Worm (Caenorhabditis elegans) whole organism, dauer: ENCODE data around the gene M6.4.

Source experiments
- unc-62 ChIP-seq: sonication (generic microtip); optimal IDR thresholded peaks from 2 replicates; lab custom pipeline; 2017; ENCODE audit warnings: missing biosample characterization, missing genetic modification reagents, missing genetic modification characterization

Gene M6.4

ce11 chrX:629134-629533 is at the start of gene M6.4:
M6.4 (plus strand) TSS chrX:629188.
- no peak for TF ChIP-seq unc-62

DNA sequence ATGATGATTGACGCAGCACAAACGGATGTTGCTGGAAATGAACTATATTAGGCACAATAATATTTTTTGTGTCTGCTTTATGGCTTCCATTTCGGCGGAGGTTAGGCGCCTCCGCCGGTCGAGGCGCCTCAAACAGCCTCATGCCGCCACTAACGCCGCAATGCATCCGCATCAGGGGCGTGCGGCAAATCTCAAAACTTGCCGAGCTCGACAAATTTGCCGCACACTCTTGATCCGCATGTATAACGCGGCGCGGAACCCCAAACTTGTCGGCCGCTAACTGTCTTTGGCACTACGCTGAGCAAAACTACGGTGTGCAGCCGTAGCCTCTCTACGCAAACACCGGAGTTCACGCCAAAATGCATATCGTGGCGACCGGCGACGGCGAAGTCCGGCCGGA is 47.2 kb upstream of the M6.4 start:
- TF ChIP-seq unc-62: no peak

DNA sequence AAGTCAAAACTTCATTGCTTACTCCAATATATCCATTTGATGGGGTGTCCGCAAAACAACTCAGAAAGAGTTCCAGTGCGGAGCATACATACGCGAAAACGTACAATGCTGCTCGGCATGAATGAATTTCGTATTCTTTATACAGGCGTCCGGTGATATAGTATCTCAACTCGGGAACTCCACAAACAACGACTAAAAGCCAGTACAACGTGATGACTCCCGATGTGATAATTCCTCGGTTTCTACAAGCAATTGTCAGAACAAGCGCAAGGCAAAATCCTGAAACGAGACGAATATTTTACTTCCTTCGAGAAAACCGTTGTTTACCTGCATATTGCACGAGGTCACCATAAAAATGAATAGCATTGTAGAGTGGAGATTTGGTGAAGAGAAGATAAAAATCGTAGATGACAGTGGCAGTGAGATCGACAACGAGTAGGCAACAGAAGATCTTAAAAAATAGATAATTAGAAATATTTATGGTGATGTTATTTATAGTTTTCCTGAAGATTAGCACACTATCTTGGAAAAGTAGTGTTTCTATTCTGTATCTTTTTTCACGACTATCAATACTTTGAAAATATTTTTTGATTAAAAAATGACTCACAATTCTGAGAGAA is 43.3 kb upstream of the M6.4 start:
- TF ChIP-seq unc-62: no peak

DNA sequence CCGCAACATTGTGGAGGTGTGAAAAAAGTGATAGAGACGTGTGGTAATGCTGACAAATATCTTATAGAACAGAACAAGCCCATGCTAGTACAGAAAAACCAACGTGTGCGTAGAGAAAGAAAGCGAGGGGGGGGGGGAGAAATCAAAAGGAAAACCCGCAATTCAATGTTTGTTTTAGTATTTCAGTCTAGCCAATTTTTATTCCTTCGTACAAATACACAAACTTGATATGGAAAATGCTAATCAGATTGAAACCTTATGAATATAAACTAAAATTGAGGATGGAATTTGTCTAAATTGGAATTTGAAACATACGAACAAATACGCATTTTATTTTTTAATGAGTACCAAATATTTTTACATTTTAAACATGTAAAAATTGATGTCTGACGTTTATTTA is 41.2 kb upstream of the M6.4 start, which contains the start of gene mrp-1:
TSS of gene mrp-1 (minus strand) at position 101 of the 400 bp plus-strand sequence.
- no peak for TF ChIP-seq unc-62

DNA sequence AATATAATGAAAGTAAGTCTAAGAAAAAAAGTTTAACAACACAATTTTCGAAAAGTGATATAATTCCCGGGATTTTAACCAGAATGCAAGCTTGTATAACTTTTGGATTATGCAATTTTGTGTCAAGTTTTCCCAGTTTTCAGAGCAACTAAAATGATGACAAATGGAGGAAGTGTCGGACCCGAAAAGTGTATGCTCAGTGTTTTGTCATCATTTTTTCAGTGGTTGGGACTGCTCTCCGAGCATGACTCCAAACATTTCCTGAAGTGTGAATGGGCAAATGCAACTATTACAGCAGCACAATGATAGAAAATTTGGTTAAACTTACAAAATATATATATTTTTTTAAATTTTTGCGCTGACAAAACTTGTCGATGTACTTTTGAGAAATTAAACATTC is 37.9 kb upstream of the M6.4 start:
- TF ChIP-seq unc-62: no peak

DNA sequence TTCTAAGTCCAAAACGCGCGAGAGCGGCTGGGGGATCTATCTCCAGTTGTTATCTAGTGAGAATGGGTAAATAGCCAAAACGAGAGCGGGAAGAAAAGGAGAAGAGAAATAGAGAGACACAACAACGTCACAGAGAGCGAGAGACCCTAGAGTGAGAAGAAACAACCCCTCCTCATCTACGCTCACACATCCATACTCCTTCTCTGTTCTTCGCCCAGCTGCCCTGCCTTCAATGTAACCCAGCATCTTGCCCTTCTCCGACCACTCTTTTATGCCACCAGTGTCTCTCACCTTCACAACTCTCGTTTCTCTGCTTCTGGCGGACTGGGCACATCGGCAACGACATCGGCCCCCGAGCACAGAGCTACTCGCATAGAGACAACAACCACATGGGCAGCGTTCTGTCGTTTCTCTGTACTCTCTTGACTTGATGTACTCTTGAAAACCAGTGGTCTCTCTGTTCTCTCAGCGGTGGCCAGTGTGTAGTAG is 35.7 kb upstream of the M6.4 start:
- no peak for TF ChIP-seq unc-62

DNA sequence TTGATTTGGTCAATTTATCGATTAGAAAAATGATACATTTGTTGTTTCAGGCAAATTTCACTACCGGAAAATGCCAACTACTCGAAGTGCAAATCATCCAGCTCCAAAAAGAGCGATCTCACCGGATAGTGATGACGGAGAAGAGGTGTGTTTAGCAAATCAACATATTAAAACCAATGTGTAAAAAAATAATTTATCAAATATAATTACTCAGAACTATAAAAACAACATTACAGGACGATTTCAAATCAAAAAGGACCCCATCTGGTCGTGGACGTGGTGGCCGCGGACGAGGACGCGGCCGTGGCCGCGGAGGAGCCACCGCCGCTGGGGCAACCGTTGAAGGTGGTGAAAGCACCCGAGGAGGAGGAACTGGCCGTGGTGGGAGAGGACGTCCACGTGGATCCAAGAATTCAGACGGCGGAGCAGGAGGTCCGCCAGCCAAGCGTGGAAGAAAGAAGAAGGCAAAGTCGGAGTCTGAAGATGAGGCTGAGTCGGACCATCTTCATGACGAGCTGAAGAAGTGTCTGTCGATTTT is 35.0 kb upstream of the M6.4 start, which contains the start of gene F13C5.2:
TSS of gene F13C5.2 (plus strand) at position 51 of the 538 bp plus-strand sequence.
- TF ChIP-seq unc-62: no peak

ce11 chrX:599476-599875 is 29.5 kb upstream of the M6.4 start, which contains the start of gene F13C5.3:
F13C5.3 (minus strand) TSS chrX:599576.
- no peak for TF ChIP-seq unc-62

DNA sequence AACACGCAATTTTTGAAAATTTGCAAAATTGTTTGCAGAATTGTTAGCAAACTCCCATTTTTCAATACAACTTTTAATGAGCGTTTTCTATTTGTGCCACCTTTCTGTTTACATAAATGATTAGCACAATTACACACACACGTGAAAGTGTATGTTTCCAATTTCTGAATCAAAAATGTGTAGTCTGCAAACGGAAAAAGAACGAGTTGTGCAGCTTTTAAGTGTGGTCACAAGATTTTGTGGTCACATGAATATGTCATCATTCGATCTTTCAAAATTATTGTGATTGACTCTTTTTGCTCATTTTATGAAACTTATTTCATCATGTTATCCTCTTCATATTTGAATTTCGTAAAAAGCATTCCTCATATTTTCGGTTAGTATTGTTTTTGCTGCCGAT is 28.3 kb upstream of the M6.4 start:
- no peak for TF ChIP-seq unc-62

ce11 chrX:601340-601757 is 27.6 kb upstream of the M6.4 start:
- TF ChIP-seq unc-62: no peak

- no peak for TF ChIP-seq unc-62
Measured at ce11 chrX:601860-602259, 27.1 kb upstream of the M6.4 start, which contains the start of gene F13C5.1. F13C5.1 (plus strand) TSS chrX:602160.

DNA sequence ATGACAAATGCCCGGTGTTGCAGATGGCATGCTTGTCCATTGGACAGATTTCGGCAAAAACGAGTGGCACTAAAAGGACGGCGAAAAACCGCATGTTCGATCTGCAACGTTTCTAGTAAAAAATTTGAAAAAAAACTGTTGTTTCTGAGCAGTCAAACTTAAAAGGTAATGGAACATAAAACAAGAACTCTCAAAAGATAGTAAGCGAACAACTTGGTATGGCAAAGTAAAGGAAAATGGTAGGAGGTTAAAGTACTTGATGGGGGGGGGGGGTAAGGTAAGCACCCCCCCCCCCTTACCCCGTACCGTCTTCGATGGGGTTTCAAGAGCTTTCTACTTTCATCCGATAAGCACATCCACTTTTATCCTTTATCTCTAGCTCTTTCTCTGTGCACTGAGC is 20.6 kb upstream of the M6.4 start, which contains the start of gene F13C5.5:
TSS of gene F13C5.5 (minus strand) at position 101 of the 400 bp plus-strand sequence.
- TF ChIP-seq unc-62: no peak

DNA sequence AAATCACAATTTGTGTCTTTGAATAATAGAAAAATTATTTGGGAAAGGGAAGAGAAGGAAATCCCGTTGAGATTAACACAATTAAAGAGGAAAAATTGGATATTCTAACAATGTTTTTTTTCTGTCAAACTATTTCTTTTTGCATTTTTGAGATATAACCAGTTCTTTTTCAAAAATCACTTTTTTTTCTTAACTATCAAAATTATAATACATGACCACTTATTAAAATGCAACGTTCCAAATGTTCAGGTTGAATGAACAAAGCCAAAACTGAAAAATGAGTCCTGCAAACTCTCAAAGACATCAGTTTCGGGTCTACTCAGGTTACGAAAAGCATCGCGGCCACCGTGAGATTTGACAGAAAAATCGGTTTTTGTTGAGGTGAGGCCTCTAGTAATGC is 19.4 kb upstream of the M6.4 start:
- TF ChIP-seq unc-62: no peak

DNA sequence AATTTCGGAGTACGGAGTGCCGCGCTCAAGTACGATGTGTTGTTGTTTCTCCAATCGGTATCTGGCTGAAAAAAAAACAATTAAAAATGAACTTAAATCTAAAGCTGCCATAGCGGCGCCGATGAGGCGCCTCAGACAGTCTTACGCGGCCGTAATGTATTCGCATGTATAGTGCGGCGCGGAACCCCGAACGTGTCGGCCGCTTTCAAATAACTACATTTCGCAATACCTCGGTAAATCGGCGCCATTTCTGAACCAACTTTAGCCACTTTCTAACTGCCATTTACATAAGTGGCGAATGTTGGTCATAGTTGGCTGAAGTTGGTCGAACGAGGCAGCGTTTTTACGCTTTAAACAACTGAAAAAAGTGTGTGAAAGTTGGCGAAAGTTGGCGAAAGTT is 16.2 kb upstream of the M6.4 start:
- TF ChIP-seq unc-62: no peak

- no peak for TF ChIP-seq unc-62
Measured at ce11 chrX:617730-618129, 11.3 kb upstream of the M6.4 start.

DNA sequence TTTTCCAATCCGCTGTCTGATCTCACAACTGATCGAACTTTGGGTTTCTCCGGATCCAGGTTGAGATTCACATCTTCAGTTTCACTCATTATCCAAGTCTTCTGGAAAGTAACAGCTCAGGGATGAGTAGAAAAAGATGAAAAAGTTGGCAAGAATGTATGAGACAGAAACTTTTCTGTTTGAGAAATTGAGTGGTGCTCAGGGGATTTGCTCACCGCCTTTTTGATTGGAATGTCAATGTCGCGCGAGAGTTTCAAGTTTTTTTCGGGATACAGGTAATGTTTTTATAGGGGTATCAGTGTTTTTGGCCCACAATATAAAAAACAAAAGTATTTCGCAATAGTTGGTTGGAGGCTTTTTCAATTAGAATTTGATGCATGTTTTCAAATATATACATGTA is 7.8 kb upstream of the M6.4 start, which contains the start of gene unc-96:
TSS of gene unc-96 (minus strand) at position 101 of the 400 bp plus-strand sequence.
- no peak for TF ChIP-seq unc-62

- TF ChIP-seq unc-62: no peak
Measured at ce11 chrX:621688-622087, 7.3 kb upstream of the M6.4 start.

DNA sequence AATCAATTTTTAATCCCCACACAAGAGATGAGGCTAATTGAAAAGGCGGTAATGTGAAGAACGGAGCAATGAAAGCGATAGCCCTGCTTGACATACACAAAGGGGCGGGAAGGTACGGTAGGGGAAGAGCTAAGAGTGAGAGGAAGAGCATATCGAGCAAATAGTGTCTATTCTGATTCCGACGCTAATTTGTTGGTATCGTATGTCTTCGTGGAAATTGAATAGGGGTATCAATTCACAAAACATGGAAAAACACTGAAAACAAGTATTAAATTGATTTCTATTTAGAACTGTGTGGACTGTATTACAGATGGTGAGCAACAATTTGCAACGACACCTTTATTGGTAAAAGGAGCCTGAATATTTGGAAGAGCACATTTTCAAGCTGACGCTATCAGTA is 7.9 kb downstream of the M6.4 start, which contains the start of gene pha-2:
TSS of gene pha-2 (minus strand) at position 101 of the 400 bp plus-strand sequence.
- TF ChIP-seq unc-62: no peak
